Worm (Caenorhabditis elegans) whole organism, late embryonic: ENCODE results near the gene npp-22.

Source experiments
- C08G9.2 ChIP-seq: sonication (generic microtip); optimal IDR thresholded peaks from 2 replicates; lab custom pipeline; 2016; ENCODE audit warnings: mild to moderate bottlenecking, missing genetic modification characterization, moderate library complexity, missing compliant biosample characterization
- K09A11.1 ChIP-seq: sonication (generic microtip); optimal IDR thresholded peaks from 2 replicates; lab custom pipeline; 2017; ENCODE audit warnings: antibody characterized with exemption, mild to moderate bottlenecking, missing genetic modification characterization, missing compliant biosample characterization; ENCODE audit not compliant: insufficient read depth
- ahr-1 ChIP-seq: sonication (generic microtip); optimal IDR thresholded peaks from 2 replicates; lab custom pipeline; 2016; ENCODE audit warnings: missing genetic modification characterization, missing compliant biosample characterization
- ama-1 ChIP-seq: fragments of 150-350 bp; optimal IDR thresholded peaks from 2 replicates; lab custom pipeline; 2014
- ceh-14 ChIP-seq: sonication (generic microtip); optimal IDR thresholded peaks from 2 replicates; lab custom pipeline; 2016; ENCODE audit warnings: missing genotype, missing genetic modification characterization, missing compliant biosample characterization
- ceh-18 ChIP-seq: sonication (generic microtip); optimal IDR thresholded peaks from 2 replicates; lab custom pipeline; 2016; ENCODE audit warnings: missing genetic modification characterization, missing compliant biosample characterization
- ceh-19 ChIP-seq: fragments of 200-800 bp; sonication (Bioruptor generic); optimal IDR thresholded peaks from 2 replicates; lab custom pipeline; 2018; ENCODE audit warnings: mild to moderate bottlenecking, missing genetic modification characterization, missing compliant biosample characterization
- ceh-2 ChIP-seq: sonication (generic microtip); optimal IDR thresholded peaks from 2 replicates; lab custom pipeline; 2016; ENCODE audit warnings: missing genotype, missing genetic modification characterization, missing compliant biosample characterization
- ceh-22 ChIP-seq: sonication (generic microtip); optimal IDR thresholded peaks from 2 replicates; lab custom pipeline; 2017; ENCODE audit warnings: missing biosample characterization, missing genetic modification characterization
- ceh-24 ChIP-seq: sonication (generic microtip); optimal IDR thresholded peaks from 2 replicates; lab custom pipeline; 2016; ENCODE audit warnings: mild to moderate bottlenecking, missing genetic modification characterization, missing compliant biosample characterization
- ceh-31 ChIP-seq: sonication (generic microtip); optimal IDR thresholded peaks from 2 replicates; lab custom pipeline; 2016; ENCODE audit warnings: missing genetic modification characterization, missing compliant biosample characterization
- ceh-34 ChIP-seq: sonication (generic microtip); optimal IDR thresholded peaks from 2 replicates; lab custom pipeline; 2016; ENCODE audit warnings: mild to moderate bottlenecking, missing genetic modification characterization, missing compliant biosample characterization
- ceh-48 ChIP-seq: sonication (generic microtip); optimal IDR thresholded peaks from 2 replicates; lab custom pipeline; 2016; ENCODE audit warnings: missing genetic modification characterization, inconsistent platforms, missing compliant biosample characterization
- ceh-9 ChIP-seq: sonication (generic microtip); optimal IDR thresholded peaks from 2 replicates; lab custom pipeline; 2016; ENCODE audit warnings: mild to moderate bottlenecking, missing genetic modification characterization, inconsistent platforms, missing compliant biosample characterization
- dmd-4 ChIP-seq: sonication (generic microtip); optimal IDR thresholded peaks from 2 replicates; lab custom pipeline; 2016; ENCODE audit warnings: borderline replicate concordance, missing genetic modification characterization, missing compliant biosample characterization
- elt-2 ChIP-seq: sonication (generic microtip); optimal IDR thresholded peaks from 2 replicates; lab custom pipeline; 2016; ENCODE audit warnings: missing genetic modification reagents, missing genetic modification characterization, missing compliant biosample characterization
- elt-4 ChIP-seq: sonication (generic microtip); optimal IDR thresholded peaks from 2 replicates; lab custom pipeline; 2016; ENCODE audit warnings: missing genetic modification characterization, missing compliant biosample characterization
- eyg-1 ChIP-seq: sonication (generic microtip); optimal IDR thresholded peaks from 2 replicates; lab custom pipeline; 2016; ENCODE audit warnings: missing genotype, missing genetic modification characterization, missing compliant biosample characterization
- fax-1 ChIP-seq: sonication (generic microtip); optimal IDR thresholded peaks from 2 replicates; lab custom pipeline; 2016; ENCODE audit warnings: missing genotype, missing genetic modification characterization, missing compliant biosample characterization
- fkh-6 ChIP-seq: sonication (generic microtip); optimal IDR thresholded peaks from 2 replicates; lab custom pipeline; 2016; ENCODE audit warnings: missing genetic modification characterization, missing compliant biosample characterization
- gmeb-2 ChIP-seq: sonication (generic microtip); optimal IDR thresholded peaks from 2 replicates; lab custom pipeline; 2016; ENCODE audit warnings: missing genetic modification characterization, inconsistent platforms, missing compliant biosample characterization
- hlh-13 ChIP-seq: fragments of 200-800 bp; sonication (Bioruptor generic); optimal IDR thresholded peaks from 2 replicates; lab custom pipeline; 2018; ENCODE audit warnings: mild to moderate bottlenecking, missing genetic modification characterization, missing compliant biosample characterization
- hlh-30 ChIP-seq: sonication (generic microtip); optimal IDR thresholded peaks from 2 replicates; lab custom pipeline; 2017; ENCODE audit warnings: antibody characterized with exemption, missing genetic modification characterization, missing compliant biosample characterization; ENCODE audit not compliant: insufficient read depth
- hlh-6 ChIP-seq: sonication (generic microtip); optimal IDR thresholded peaks from 2 replicates; lab custom pipeline; 2016; ENCODE audit warnings: missing genotype, missing genetic modification characterization, missing compliant biosample characterization
- hlh-8 ChIP-seq: sonication (generic microtip); optimal IDR thresholded peaks from 2 replicates; lab custom pipeline; 2016; ENCODE audit warnings: missing genotype, missing genetic modification characterization, missing compliant biosample characterization
- lim-6 ChIP-seq: sonication (generic microtip); optimal IDR thresholded peaks from 2 replicates; lab custom pipeline; 2016; ENCODE audit warnings: missing genetic modification characterization, missing compliant biosample characterization
- lin-11 ChIP-seq: fragments of 200-800 bp; sonication (Bioruptor generic); optimal IDR thresholded peaks from 2 replicates; lab custom pipeline; 2018; ENCODE audit warnings: mild to moderate bottlenecking, missing genetic modification characterization, missing compliant biosample characterization
- nhr-11 ChIP-seq: fragments of 150-350 bp; optimal IDR thresholded peaks from 2 replicates; lab custom pipeline; 2014; ENCODE audit warnings: missing biosample characterization, missing genetic modification characterization
- npax-4 ChIP-seq: sonication (generic microtip); optimal IDR thresholded peaks from 2 replicates; lab custom pipeline; 2016; ENCODE audit warnings: missing genetic modification characterization, missing compliant biosample characterization
- odd-2 ChIP-seq: sonication (generic microtip); optimal IDR thresholded peaks from 2 replicates; lab custom pipeline; 2017; ENCODE audit warnings: antibody characterized with exemption, mild to moderate bottlenecking, missing genetic modification characterization, missing compliant biosample characterization
- pag-3 ChIP-seq: sonication (generic microtip); optimal IDR thresholded peaks from 2 replicates; lab custom pipeline; 2016; ENCODE audit warnings: missing compliant biosample characterization, missing genetic modification characterization, borderline replicate concordance
- pat-9 ChIP-seq: fragments of 200-800 bp; sonication (Bioruptor generic); optimal IDR thresholded peaks from 2 replicates; lab custom pipeline; 2018; ENCODE audit warnings: mild to moderate bottlenecking, missing genetic modification characterization, moderate library complexity, missing compliant biosample characterization
- pax-1 ChIP-seq: fragments of 150-350 bp; optimal IDR thresholded peaks from 2 replicates; lab custom pipeline; 2014; ENCODE audit warnings: missing biosample characterization, missing genetic modification characterization
- pha-4 ChIP-seq: fragments of 150-350 bp; optimal IDR thresholded peaks from 2 replicates; lab custom pipeline; 2018; ENCODE audit warnings: missing biosample characterization, missing genetic modification reagents, missing genetic modification characterization
- pqm-1 ChIP-seq: sonication (generic microtip); optimal IDR thresholded peaks from 2 replicates; lab custom pipeline; 2016; ENCODE audit warnings: missing genetic modification characterization, missing compliant biosample characterization
- rnt-1 ChIP-seq: sonication (generic microtip); optimal IDR thresholded peaks from 2 replicates; lab custom pipeline; 2016; ENCODE audit warnings: missing genetic modification characterization, missing compliant biosample characterization
- syd-9 ChIP-seq: sonication (generic microtip); optimal IDR thresholded peaks from 2 replicates; lab custom pipeline; 2016; ENCODE audit warnings: mild to moderate bottlenecking, missing genetic modification characterization, moderate library complexity, missing compliant biosample characterization
- tbx-2 ChIP-seq: sonication (generic microtip); optimal IDR thresholded peaks from 2 replicates; lab custom pipeline; 2016; ENCODE audit warnings: missing genetic modification characterization, missing compliant biosample characterization
- unc-3 ChIP-seq, 2 experiments: fragments of 200-800 bp in 1 of 2; sonication (Bioruptor generic) in 1 of 2; sonication (generic microtip) in 1 of 2; conservative IDR thresholded peaks in 1 of 2; optimal IDR thresholded peaks in 1 of 2; 2 replicates each; pipeline versions ENCODE4 v1.3.6 to Lab custom; 2016 to 2022; ENCODE audit warnings: missing compliant biosample characterization in 2 of 2, missing genetic modification characterization in 2 of 2, missing genetic modification reagents in 1 of 2
- unc-42 ChIP-seq: sonication (generic microtip); optimal IDR thresholded peaks from 2 replicates; lab custom pipeline; 2016; ENCODE audit warnings: missing genotype, missing genetic modification characterization, missing compliant biosample characterization
- unc-86 ChIP-seq: sonication (generic microtip); optimal IDR thresholded peaks from 2 replicates; lab custom pipeline; 2016; ENCODE audit warnings: missing genetic modification characterization, missing compliant biosample characterization

npp-22 gene

DNA sequence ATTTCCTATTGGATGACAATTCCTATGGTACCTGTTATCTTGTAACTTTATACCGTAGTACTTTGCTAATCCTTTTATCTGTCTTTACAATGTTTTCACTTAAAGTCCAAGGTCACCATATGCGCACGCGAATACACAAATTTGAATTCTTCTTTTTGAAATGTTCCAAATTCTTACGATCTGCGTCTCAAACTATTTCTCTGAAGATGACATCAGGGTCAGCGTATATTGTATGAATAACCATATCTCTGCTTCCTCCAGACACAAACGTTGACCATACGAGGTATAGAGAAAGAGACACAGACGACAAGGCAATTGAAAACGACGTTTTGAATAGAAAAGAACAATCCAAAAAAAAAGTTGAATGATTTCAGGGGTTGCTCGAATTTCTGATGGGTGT lies 40.7 kb upstream of the npp-22 start:
- TF ChIP-seq odd-2 (tag; lab: Kevin White, UChicago) (no peak), pqm-1 (tag; lab: Kevin White, UChicago) (no peak), pha-4 (tag; lab: Kevin White, UChicago) (no peak), ceh-48 (tag; lab: Kevin White, UChicago) (no peak), elt-2 (tag; lab: Kevin White, UChicago) (no peak), unc-42 (no peak), ceh-18 (tag; lab: Kevin White, UChicago) (no peak), hlh-30 (tag; lab: Kevin White, UChicago) (no peak), syd-9 (tag; lab: Kevin White, UChicago) (no peak), ceh-9 (no peak), pax-1 (no peak)

DNA sequence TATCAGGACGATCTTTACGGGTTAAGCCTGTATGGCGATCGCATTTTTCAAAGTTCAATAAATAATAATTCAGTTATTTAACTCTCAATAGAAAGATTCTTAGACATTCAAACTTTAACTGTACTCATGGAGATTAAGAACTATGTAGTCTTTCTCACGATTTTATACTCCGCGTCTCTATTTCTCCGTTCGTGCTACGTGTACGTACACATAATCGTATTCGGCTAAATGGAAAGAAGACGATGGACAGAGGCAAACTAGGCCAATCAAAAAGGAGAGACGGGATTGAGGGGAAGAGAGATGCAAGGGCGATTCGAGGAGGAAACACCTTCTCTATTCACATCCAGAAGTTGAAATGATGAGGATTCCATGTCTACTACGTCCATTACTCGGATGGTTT lies 40.1 kb upstream of the npp-22 start, which contains the start of gene bus-18:
TSS of gene bus-18 (plus strand) at position 301 of the 400 bp plus-strand sequence.
- TF ChIP-seq ceh-2 (tag; lab: Kevin White, UChicago) (no peak), fkh-6 (tag; lab: Kevin White, UChicago) (no peak)

ce11 chrV:11770053-11770517 lies 36.8 kb upstream of the npp-22 start, which contains the start of gene F55A11.4:
F55A11.4 (plus strand) TSS chrV:11770467.
- TF ChIP-seq C08G9.2 (tag; lab: Kevin White, UChicago) (peak; percentile 29), tbx-2 (tag; lab: Kevin White, UChicago) (peak; percentile 8), eyg-1 (tag; lab: Kevin White, UChicago) (no peak)

DNA sequence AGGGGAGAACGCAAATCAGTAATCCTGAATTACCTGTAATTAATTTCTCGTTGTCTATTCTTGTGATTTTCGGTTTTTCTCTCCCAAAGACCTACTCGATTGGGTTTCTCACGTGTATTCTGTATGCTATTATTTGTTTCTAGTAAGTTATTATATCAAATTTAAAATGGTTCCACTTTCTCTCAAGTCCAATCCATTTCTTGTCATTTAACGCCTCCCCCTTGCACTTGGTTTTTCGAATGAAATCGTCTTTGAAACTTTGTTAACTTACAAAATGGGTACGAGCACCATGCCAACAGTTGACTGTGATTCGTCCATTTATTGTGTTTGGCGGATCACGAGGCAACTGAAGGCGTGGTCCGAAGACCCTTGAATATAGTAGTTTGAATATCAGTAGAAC lies 36.4 kb upstream of the npp-22 start:
- no peak for TF ChIP-seq odd-2 (tag; lab: Kevin White, UChicago)
- no peak for TF ChIP-seq ceh-14
- TF ChIP-seq lim-6 (tag; lab: Kevin White, UChicago): no peak
- no peak for TF ChIP-seq pqm-1 (tag; lab: Kevin White, UChicago)
- TF ChIP-seq nhr-11: no peak
- no peak for TF ChIP-seq ceh-31 (tag; lab: Kevin White, UChicago)
- TF ChIP-seq lin-11: no peak
- no peak for TF ChIP-seq C08G9.2 (tag; lab: Kevin White, UChicago)
- no peak for TF ChIP-seq hlh-13 (GFP tag; lab: Kevin White, UChicago)
- TF ChIP-seq hlh-30 (tag; lab: Kevin White, UChicago): no peak
- no peak for TF ChIP-seq tbx-2 (tag; lab: Kevin White, UChicago)
- TF ChIP-seq ahr-1 (tag; lab: Kevin White, UChicago): no peak
- no peak for TF ChIP-seq dmd-4
- no peak for TF ChIP-seq npax-4
- no peak for TF ChIP-seq ceh-48 (tag; lab: Kevin White, UChicago)
- no peak for TF ChIP-seq ceh-19 (GFP tag; lab: Kevin White, UChicago)
- no peak for TF ChIP-seq gmeb-2
- no peak for TF ChIP-seq ama-1 (lab: Kevin White, UChicago)
- TF ChIP-seq ceh-24 (tag; lab: Kevin White, UChicago): no peak
- no peak for TF ChIP-seq hlh-8 (tag; lab: Kevin White, UChicago)

DNA sequence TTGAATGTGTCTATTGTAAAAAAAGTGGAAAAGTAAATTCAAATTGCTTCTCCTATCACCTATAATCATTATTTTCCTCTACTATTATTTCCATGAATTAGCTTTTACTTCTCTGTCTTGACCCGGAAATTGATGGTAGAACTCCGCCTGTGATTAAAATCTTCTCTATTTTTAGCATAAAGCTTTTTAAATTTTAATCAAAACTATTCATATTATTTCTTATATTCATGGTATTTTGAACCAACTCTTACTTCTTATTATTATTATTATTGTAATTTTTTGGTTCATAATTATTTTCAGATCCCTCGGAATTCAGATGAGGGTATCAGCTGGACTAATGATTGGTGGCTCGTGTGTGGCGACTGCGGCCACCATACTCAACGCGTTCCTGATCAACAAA lies 33.8 kb upstream of the npp-22 start, which contains the start of gene sel-11:
TSS of gene sel-11 (plus strand) at position 301 of the 400 bp plus-strand sequence.
- no peak for TF ChIP-seq npax-4
- TF ChIP-seq unc-86: no peak
- TF ChIP-seq ceh-48 (tag; lab: Kevin White, UChicago): no peak
- TF ChIP-seq fax-1 (tag; lab: Kevin White, UChicago): no peak
- TF ChIP-seq pat-9 (tag; lab: Kevin White, UChicago): no peak
- no peak for TF ChIP-seq hlh-6
- no peak for TF ChIP-seq K09A11.1 (tag; lab: Kevin White, UChicago)
- TF ChIP-seq unc-3 (GFP tag; conservative IDR thresholded peaks at IDR 0.05; lab: Robert Waterston, UW): no peak
- TF ChIP-seq unc-3 (tag; optimal IDR thresholded peaks at IDR 0.05; lab: Kevin White, UChicago): no peak
- no peak for TF ChIP-seq pag-3 (tag; lab: Kevin White, UChicago)
- TF ChIP-seq ahr-1 (tag; lab: Kevin White, UChicago): no peak
- no peak for TF ChIP-seq elt-2 (tag; lab: Kevin White, UChicago)
- no peak for TF ChIP-seq ceh-9
- no peak for TF ChIP-seq elt-4
- no peak for TF ChIP-seq ceh-22 (tag; lab: Kevin White, UChicago)
- TF ChIP-seq ceh-34 (tag; lab: Kevin White, UChicago): no peak
- no peak for TF ChIP-seq rnt-1 (tag; lab: Kevin White, UChicago)
- TF ChIP-seq pax-1: no peak
